Fruit fly (Drosophila melanogaster): ENCODE data around the gene CG32603.
A peak's percentile ranks its signal among the peaks of the same experiment; 100 is the strongest.

The CG32603 gene

dm6 chrX:14208426-14209208, 24.3 kb downstream of the CG32603 start (continued):
- TF ChIP-seq zf30C (GFP tag; optimal IDR thresholded peaks at IDR 0.05) (no peak), CG15514 (GFP tag; optimal IDR thresholded peaks at IDR 0.05) (peak; percentile 27), CG4424 (GFP tag; optimal IDR thresholded peaks at IDR 0.05) (peak; percentile 59), CG12236 (GFP tag; optimal IDR thresholded peaks at IDR 0.05) (no peak), CG13123 (GFP tag; optimal IDR thresholded peaks at IDR 0.05) (no peak), CG2120 (GFP tag; optimal IDR thresholded peaks at IDR 0.05) (peak; percentile 29), vvl (GFP tag; IDR thresholded peaks at IDR 0.05) (peak; percentile 91), CG5245 (GFP tag; optimal IDR thresholded peaks at IDR 0.05) (peak; percentile 28), CG4820 (GFP tag; optimal IDR thresholded peaks at IDR 0.05) (peak; percentile 57), CG3281 (GFP tag; optimal IDR thresholded peaks at IDR 0.05) (peak; percentile 29), CG11456 (GFP tag; IDR thresholded peaks at IDR 0.05) (no peak), Mrtf (GFP tag; IDR thresholded peaks at IDR 0.05) (peak; percentile 64; the same call in 1 of the 3 replicates), Blimp-1 (GFP tag; optimal IDR thresholded peaks at IDR 0.05) (peak; percentile 77), Deaf1 (tag; optimal IDR thresholded peaks at IDR 0.05) (peak; percentile 17), gfzf (GFP tag; optimal IDR thresholded peaks at IDR 0.05) (no peak), crol (GFP tag; IDR thresholded peaks at IDR 0.05) (no peak), NfI (GFP tag; optimal IDR thresholded peaks at IDR 0.05) (peak; percentile 50), CG17802 (tag; optimal IDR thresholded peaks at IDR 0.05) (peak; percentile 41), Lpt (GFP tag; optimal IDR thresholded peaks at IDR 0.05) (no peak), CG31365 (tag; optimal IDR thresholded peaks at IDR 0.05) (no peak), Ada2b (GFP tag; IDR thresholded peaks at IDR 0.05) (peak; percentile 47), tio (GFP tag; optimal IDR thresholded peaks at IDR 0.05) (peak; percentile 1), cad (GFP tag; optimal IDR thresholded peaks at IDR 0.05) (no peak), CG16813 (GFP tag; IDR thresholded peaks at IDR 0.05; ENCODE audit: partially characterized antibody) (no peak), Scr (GFP tag; IDR thresholded peaks at IDR 0.05; ENCODE audit: partially characterized antibody) (no peak), CG30020 (tag; optimal IDR thresholded peaks at IDR 0.05) (no peak), CG15479 (GFP tag; optimal IDR thresholded peaks at IDR 0.05) (peak; percentile 19), HHEX (GFP tag; optimal IDR thresholded peaks at IDR 0.05) (peak; percentile 48), Ets97D (GFP tag; optimal IDR thresholded peaks at IDR 0.05) (no peak), tin (GFP tag; optimal IDR thresholded peaks at IDR 0.05) (peak; percentile 70), CG13287 (GFP tag; IDR thresholded peaks at IDR 0.05; ENCODE audit: partially characterized antibody) (no peak; the same call in 1 of the 2 replicates), Mad (GFP tag; optimal IDR thresholded peaks at IDR 0.05) (no peak), ftz-f1 (GFP tag; optimal IDR thresholded peaks at IDR 0.05) (no peak), sisA (GFP tag; IDR thresholded peaks at IDR 0.05) (no peak; the same call in 1 of the 2 replicates), peb (GFP tag; IDR thresholded peaks at IDR 0.05) (no peak), bsh (GFP tag; optimal IDR thresholded peaks at IDR 0.05) (peak; percentile 39 to 82), CG1233 (GFP tag; optimal IDR thresholded peaks at IDR 0.05) (peak; percentile 63), CG7928 (GFP tag; optimal IDR thresholded peaks at IDR 0.05) (no peak), CG11247 (GFP tag; IDR thresholded peaks at IDR 0.05) (no peak; the same call in 1 of the 2 replicates), CG4707 (GFP tag; optimal IDR thresholded peaks at IDR 0.05) (peak; percentile 52), twi (tag; optimal IDR thresholded peaks at IDR 0.05) (no peak), wor (GFP tag; IDR thresholded peaks at IDR 0.05) (peak; percentile 39; the same call in 1 of the 2 replicates), Dad (GFP tag; optimal IDR thresholded peaks at IDR 0.05) (peak; percentile 2), Xrp1 (GFP tag; IDR thresholded peaks at IDR 0.05) (peak; percentile 83), pan (optimal IDR thresholded peaks at IDR 0.05) (no peak), pan (GFP tag; optimal IDR thresholded peaks at IDR 0.05 in 1 of 2, IDR thresholded peaks at IDR 0.05 in 1 of 2) (peak in 1 of 2 experiments; percentile 58), Gsc (GFP tag; IDR thresholded peaks at IDR 0.05) (no peak), stwl (tag; optimal IDR thresholded peaks at IDR 0.05) (peak; percentile 20), slp2 (GFP tag; optimal IDR thresholded peaks at IDR 0.05) (peak; percentile 31), CG7357 (GFP tag; IDR thresholded peaks at IDR 0.05) (no peak)
